Fruit fly (Drosophila melanogaster) whole organism, pupa: ENCODE results near the gene CG8630.

ENCODE experiments used
- CG10348 ChIP-seq: fragments of 200-800 bp; sonication (Bioruptor generic); IDR thresholded peaks from 2 replicates; pipeline ENCODE4 v1.3.6; 2022; ENCODE audit warnings: missing biosample characterization, missing genetic modification characterization
- CG15710 ChIP-seq: fragments of 200-800 bp; sonication (Bioruptor generic); optimal IDR thresholded peaks from 2 replicates; lab custom pipeline; 2018; ENCODE audit warnings: missing biosample characterization, mild to moderate bottlenecking, missing genetic modification characterization, moderate library complexity
- CG4496 ChIP-seq: fragments of 200-800 bp; sonication (Bioruptor generic); IDR thresholded peaks from 3 replicates; pipeline ENCODE4 v1.3.6; 2022; ENCODE audit warnings: missing biosample characterization, missing genetic modification characterization
- CG8159 ChIP-seq: fragments of 200-800 bp; sonication (Bioruptor generic); optimal IDR thresholded peaks from 3 replicates; lab custom pipeline; 2018; ENCODE audit warnings: missing biosample characterization, mild to moderate bottlenecking, missing genetic modification characterization, moderate library complexity
- CG8301 ChIP-seq: fragments of 200-800 bp; sonication (Bioruptor generic); optimal IDR thresholded peaks from 2 replicates; lab custom pipeline; 2018; ENCODE audit warnings: missing biosample characterization, mild to moderate bottlenecking, missing genetic modification characterization
- CG9948 ChIP-seq: fragments of 200-800 bp; sonication (Bioruptor generic); optimal IDR thresholded peaks from 2 replicates; lab custom pipeline; 2018; ENCODE audit warnings: missing biosample characterization, mild to moderate bottlenecking, missing genetic modification characterization, moderate library complexity
- D1 ChIP-seq: fragments of 200-800 bp; sonication (Bioruptor generic); optimal IDR thresholded peaks from 2 replicates; lab custom pipeline; 2018; ENCODE audit warnings: missing biosample characterization, mild to moderate bottlenecking, missing genetic modification characterization, moderate library complexity
- Pif1A ChIP-seq: fragments of 200-800 bp; sonication (Bioruptor generic); optimal IDR thresholded peaks from 3 replicates; lab custom pipeline; 2016; ENCODE audit warnings: missing biosample characterization, missing genetic modification characterization
- Pif1B ChIP-seq: fragments of 200-800 bp; sonication (Bioruptor generic); optimal IDR thresholded peaks from 3 replicates; lab custom pipeline; 2016; ENCODE audit warnings: missing biosample characterization, missing genetic modification characterization
- Snoo ChIP-seq: fragments of 200-800 bp; sonication (Bioruptor generic); optimal IDR thresholded peaks from 3 replicates; lab custom pipeline; 2017; ENCODE audit warnings: missing biosample characterization, mild to moderate bottlenecking, missing genetic modification characterization, inconsistent platforms
- fd96Ca ChIP-seq: fragments of 200-800 bp; sonication (Bioruptor generic); IDR thresholded peaks from 3 replicates; pipeline ENCODE4 v1.3.6; 2022; ENCODE audit warnings: missing biosample characterization, missing genetic modification characterization
- gl ChIP-seq: fragments of 200-800 bp; sonication (Bioruptor generic); optimal IDR thresholded peaks from 2 replicates; lab custom pipeline; 2018; ENCODE audit warnings: missing biosample characterization, mild to moderate bottlenecking, missing genetic modification characterization

- TF ChIP-seq CG8159 (no peak), CG9948 (tag; lab: Kevin White, UChicago) (no peak), CG8301 (no peak), gl (tag; lab: Kevin White, UChicago) (no peak), Pif1A (GFP tag; lab: Kevin White, UChicago) (no peak), CG10348 (GFP tag; lab: Robert Waterston, UW) (no peak), CG15710 (no peak), fd96Ca (no peak), Pif1B (no peak), CG4496 (GFP tag; lab: Robert Waterston, UW) (no peak), Snoo (no peak), D1 (tag; lab: Kevin White, UChicago) (no peak)
Measured at dm6 chr3R:13288763-13289312, 9.3 kb downstream of the CG8630 start, which contains the start of gene apn.
